Fruit fly (Drosophila melanogaster) whole organism, wandering third instar larva: Measurements from ENCODE around the gene CG11349.

Experiments used
- Abd-B ChIP-seq: fragments of >200 bp; optimal IDR thresholded peaks from 2 replicates; lab custom pipeline; 2017; ENCODE audit warnings: missing biosample characterization, missing genetic modification characterization
- CG32264 ChIP-seq: fragments of 200-800 bp; sonication (Bioruptor generic); optimal IDR thresholded peaks from 2 replicates; lab custom pipeline; 2016; ENCODE audit warnings: missing biosample characterization, missing genetic modification characterization
- Dfd ChIP-seq: fragments of >200 bp; optimal IDR thresholded peaks from 2 replicates; lab custom pipeline; 2017; ENCODE audit warnings: missing biosample characterization, missing genetic modification characterization
- Dif ChIP-seq: fragments of 200-275, 200-300 bp; sonication (Bioruptor generic); optimal IDR thresholded peaks from 2 replicates; lab custom pipeline; 2018; ENCODE audit warnings: missing biosample characterization, missing genetic modification characterization; ENCODE audit not compliant: partially characterized antibody
- GATAd ChIP-seq: sonication (Bioruptor generic); optimal IDR thresholded peaks from 2 replicates; lab custom pipeline; 2016; ENCODE audit warnings: missing biosample characterization, missing genetic modification characterization
- Hr78 ChIP-seq: fragments of >200 bp; optimal IDR thresholded peaks from 2 replicates; lab custom pipeline; 2017; ENCODE audit warnings: missing biosample characterization, missing genetic modification characterization
- br ChIP-seq: fragments of 200-800 bp; sonication (Bioruptor generic); optimal IDR thresholded peaks from 2 replicates; lab custom pipeline; 2016; ENCODE audit warnings: missing biosample characterization, missing genetic modification characterization
- ey ChIP-seq: fragments of 200-800 bp; sonication (Bioruptor generic); optimal IDR thresholded peaks from 2 replicates; lab custom pipeline; 2016; ENCODE audit warnings: missing biosample characterization, missing genetic modification characterization
- foxo ChIP-seq, 2 experiments: fragments of 200-800 bp; sonication (Bioruptor generic); optimal IDR thresholded peaks; 2 replicates in 1 of 2; 3 replicates in 1 of 2; lab custom pipeline; 2016 to 2017; ENCODE audit warnings: missing biosample characterization in 2 of 2, missing genetic modification characterization in 2 of 2
- jim ChIP-seq: fragments of 175-275, 200-325 bp; sonication (Bioruptor generic); optimal IDR thresholded peaks from 2 replicates; lab custom pipeline; 2016; ENCODE audit warnings: missing biosample characterization, mild to moderate bottlenecking, missing genetic modification characterization
- lola ChIP-seq: fragments of >200 bp; optimal IDR thresholded peaks from 2 replicates; lab custom pipeline; 2017; ENCODE audit warnings: missing biosample characterization, missing genetic modification characterization
- pan ChIP-seq: fragments of >200 bp; optimal IDR thresholded peaks from 2 replicates; lab custom pipeline; 2017
- psq ChIP-seq: fragments of 200-800 bp; sonication (Bioruptor generic); optimal IDR thresholded peaks from 3 replicates; lab custom pipeline; 2017; ENCODE audit warnings: missing biosample characterization, mild to moderate bottlenecking, missing genetic modification characterization, moderate library complexity
- woc ChIP-seq: sonication (Bioruptor generic); optimal IDR thresholded peaks from 2 replicates; lab custom pipeline; 2016; ENCODE audit warnings: missing biosample characterization, mild to moderate bottlenecking, missing genetic modification characterization

- TF ChIP-seq lola (GFP tag; lab: Kevin White, UChicago) (no peak), ey (GFP tag; lab: Kevin White, UChicago) (peak; percentile 54), br (GFP tag; lab: Kevin White, UChicago) (peak; percentile 69), Abd-B (no peak), GATAd (GFP tag; lab: Kevin White, UChicago) (no peak), pan (lab: Kevin White, UChicago) (no peak), jim (no peak), foxo (GFP tag; optimal IDR thresholded peaks at IDR 0.05; lab: Kevin White, UChicago) (peak in 1 of 2 experiments; percentile 74), woc (GFP tag; lab: Kevin White, UChicago) (peak; percentile 55), CG32264 (no peak), psq (peak; percentile 74), Dfd (GFP tag; lab: Kevin White, UChicago) (no peak), Dif (GFP tag; lab: Kevin White, UChicago) (no peak), Hr78 (no peak)
These were observed 21.7 kb downstream of the CG11349 start for dm6 chr3L:4494603-4495002.
